Worm (Caenorhabditis elegans) whole organism, late embryonic: ENCODE results near the gene srz-10.

Experiments used
- pat-9 ChIP-seq: fragments of 200-800 bp; sonication (Bioruptor generic); optimal IDR thresholded peaks from 2 replicates; lab custom pipeline; 2018; ENCODE audit warnings: mild to moderate bottlenecking, missing genetic modification characterization, moderate library complexity, missing compliant biosample characterization
- pha-2 ChIP-seq: sonication (generic microtip); optimal IDR thresholded peaks from 2 replicates; lab custom pipeline; 2017; ENCODE audit warnings: mild to moderate bottlenecking, missing genetic modification characterization, missing compliant biosample characterization
- ztf-16 ChIP-seq: sonication (generic microtip); optimal IDR thresholded peaks from 2 replicates; lab custom pipeline; 2017; ENCODE audit warnings: missing genetic modification characterization, missing compliant biosample characterization

ce11 chrV:15298597-15298996 is 10.3 kb downstream of the srz-10 start, which contains the start of gene cpr-3:
- TF ChIP-seq pha-2 (tag; lab: Kevin White, UChicago) (no peak), pat-9 (tag; lab: Kevin White, UChicago) (no peak), ztf-16 (tag; lab: Kevin White, UChicago) (no peak)
